Worm (Caenorhabditis elegans): ENCODE data around the gene lact-3.

DNA sequence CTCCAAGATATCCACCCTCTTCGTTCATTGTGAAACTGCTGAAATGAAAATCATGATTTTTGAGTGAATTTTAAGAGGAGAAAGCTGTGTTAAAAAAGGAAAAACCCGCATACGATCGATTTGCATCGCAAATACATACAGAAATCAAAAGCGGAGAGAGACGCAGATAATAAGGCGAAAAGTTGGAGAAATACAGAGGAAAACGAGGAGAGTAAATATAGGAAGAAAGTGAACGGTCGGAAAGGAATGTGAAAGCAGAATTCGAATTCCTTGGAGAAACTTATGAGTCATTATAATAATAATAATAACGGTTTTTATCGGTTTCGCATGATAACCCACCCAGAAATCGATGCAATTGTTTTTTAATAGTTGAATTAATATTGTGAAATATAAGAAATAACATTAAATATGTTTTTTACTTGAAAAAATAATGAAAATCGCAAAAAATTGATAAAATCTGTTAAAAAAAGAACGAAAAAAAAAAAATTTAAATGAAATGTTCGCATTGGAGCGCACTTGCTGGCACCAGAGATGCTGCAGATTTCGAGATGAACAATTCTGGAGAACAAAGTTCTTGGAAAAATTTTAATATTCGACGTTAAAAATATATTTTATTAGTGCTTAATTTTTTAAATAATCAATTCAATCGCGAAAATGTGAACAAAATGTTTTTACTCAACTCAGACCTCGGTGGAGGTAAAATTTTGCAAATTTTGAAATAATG, 50.1 kb downstream of the lact-3 start, which contains the start of gene ccm-3:
- peak; percentile 43 for TF ChIP-seq elt-2 (tag; optimal IDR thresholded peaks at IDR 0.05)
- peak; percentile 5 for TF ChIP-seq nhr-23 (tag; optimal IDR thresholded peaks at IDR 0.05)
- TF ChIP-seq fkh-10 (GFP tag; optimal IDR thresholded peaks at IDR 0.05), result no peak
- TF ChIP-seq R02D3.7 (tag; optimal IDR thresholded peaks at IDR 0.05), result no peak
- no peak for TF ChIP-seq zag-1 (tag; optimal IDR thresholded peaks at IDR 0.05)
- TF ChIP-seq nhr-11 (tag; optimal IDR thresholded peaks at IDR 0.05), result no peak
